Worm (Caenorhabditis elegans) whole organism, early embryonic: ENCODE measurements around the gene hdl-2.

Experiments
- B0310.2 ChIP-seq: sonication (generic microtip); optimal IDR thresholded peaks from 2 replicates; lab custom pipeline; 2016; ENCODE audit warnings: mild to moderate bottlenecking, missing genetic modification characterization, missing compliant biosample characterization
- F13C5.2 ChIP-seq: sonication (generic microtip); optimal IDR thresholded peaks from 2 replicates; lab custom pipeline; 2017; ENCODE audit warnings: mild to moderate bottlenecking, missing genetic modification characterization, inconsistent platforms, missing compliant biosample characterization
- ama-1 ChIP-seq: fragments of 150-350 bp; optimal IDR thresholded peaks from 2 replicates; lab custom pipeline; 2014
- ets-7 ChIP-seq: sonication (generic microtip); optimal IDR thresholded peaks from 2 replicates; lab custom pipeline; 2016; ENCODE audit warnings: missing genotype, missing genetic modification characterization, missing compliant biosample characterization
- flt-1 ChIP-seq: fragments of 200-800 bp; sonication (Bioruptor generic); IDR thresholded peaks from 2 replicates; pipeline ENCODE4 v1.3.6; 2022; ENCODE audit warnings: missing genetic modification characterization, missing compliant biosample characterization
- hmbx-1 ChIP-seq: sonication (generic microtip); optimal IDR thresholded peaks from 2 replicates; lab custom pipeline; 2016; ENCODE audit warnings: mild to moderate bottlenecking, missing genetic modification characterization, missing compliant biosample characterization
- pes-1 ChIP-seq: fragments of 200-800 bp; sonication (Bioruptor generic); IDR thresholded peaks from 2 replicates; pipeline ENCODE4 v1.3.6; 2022; ENCODE audit warnings: missing genetic modification reagents, missing genetic modification characterization, missing compliant biosample characterization
- scrt-1 ChIP-seq: fragments of 200-800 bp; sonication (Bioruptor generic); IDR thresholded peaks from 2 replicates; pipeline ENCODE4 v1.3.6; 2022; ENCODE audit warnings: missing genetic modification characterization, missing compliant biosample characterization
- tbx-37 ChIP-seq: fragments of 200-800 bp; sonication (Bioruptor generic); conservative IDR thresholded peaks from 2 replicates; pipeline ENCODE4 v1.3.6; 2022; ENCODE audit warnings: missing genetic modification reagents, missing genetic modification characterization, missing compliant biosample characterization

DNA sequence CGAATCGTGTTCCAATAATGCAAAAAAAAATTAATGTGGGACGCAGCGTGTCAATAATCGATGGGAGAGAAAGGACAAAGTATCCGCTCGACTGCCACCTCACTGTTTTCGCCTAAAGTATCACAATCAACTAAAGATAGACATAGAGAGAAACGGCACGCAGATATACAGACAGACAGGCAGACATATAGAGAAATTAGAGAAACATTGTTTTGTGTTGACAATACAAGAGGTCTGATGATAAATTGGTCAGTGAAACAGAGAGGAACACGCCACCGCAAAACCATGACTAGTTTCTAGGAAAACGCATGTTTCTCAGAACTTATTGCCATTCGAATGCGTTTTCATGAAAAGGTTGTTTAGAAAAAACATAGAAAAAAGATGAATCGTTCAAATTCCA is 43.4 kb upstream of the hdl-2 start, which contains the start of gene T28C6.8:
- TF ChIP-seq hmbx-1 (no peak), ama-1 (lab: Kevin White, UChicago) (no peak), flt-1 (GFP tag; lab: Robert Waterston, UW) (no peak), tbx-37 (no peak), B0310.2 (no peak), F13C5.2 (tag; lab: Kevin White, UChicago) (no peak), ets-7 (tag; lab: Kevin White, UChicago) (no peak), pes-1 (GFP tag; lab: Robert Waterston, UW) (no peak), scrt-1 (GFP tag; lab: Robert Waterston, UW) (no peak)
